Fruit fly (Drosophila melanogaster): ENCODE results near the gene CG14985.

Gene CG14985

DNA sequence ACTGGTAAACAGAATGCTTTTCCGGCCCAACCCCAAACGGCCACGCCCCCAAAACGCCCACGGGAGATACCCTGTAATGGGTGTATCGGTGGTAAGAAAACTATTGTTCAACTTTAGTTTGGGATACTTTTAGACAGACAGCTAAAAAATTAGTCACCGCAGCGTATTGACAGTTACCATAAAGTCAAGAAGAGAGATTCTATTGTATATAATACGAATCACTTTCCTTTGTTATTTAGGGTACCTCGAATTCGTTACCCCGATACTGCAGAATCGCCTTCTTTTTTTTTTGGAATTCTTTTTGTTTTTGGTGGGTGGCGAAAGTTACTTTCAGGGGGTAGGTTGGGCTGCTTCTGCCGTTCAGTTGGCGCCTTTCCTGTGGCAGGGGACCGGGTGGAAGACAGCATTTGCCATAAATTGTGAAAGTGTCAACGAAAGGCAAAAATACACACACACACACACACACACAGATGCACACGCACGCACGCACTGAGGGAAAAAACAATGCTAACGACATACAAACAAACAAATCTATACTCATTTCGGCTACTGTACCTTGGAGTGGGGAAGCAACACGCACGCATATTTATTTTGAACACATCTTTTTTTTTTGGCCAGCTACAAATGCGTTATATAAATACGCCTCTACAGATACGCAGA is 32.8 kb upstream of the CG14985 start (continued):
- TF ChIP-seq Nf-YC (tag; optimal IDR thresholded peaks at IDR 0.05) (no peak), CG9609 (GFP tag; optimal IDR thresholded peaks at IDR 0.05) (peak; percentile 41), jumu (GFP tag; optimal IDR thresholded peaks at IDR 0.05) (peak; percentile 1), so (GFP tag; IDR thresholded peaks at IDR 0.05) (peak; percentile 35; the same call in 1 of the 3 replicates), croc (GFP tag; conservative IDR thresholded peaks at IDR 0.05) (no peak), dpn (GFP tag; optimal IDR thresholded peaks at IDR 0.05) (peak; percentile 0 to 39), CG12769 (tag; optimal IDR thresholded peaks at IDR 0.05) (peak; percentile 22), otp (GFP tag; IDR thresholded peaks at IDR 0.05) (0 out of 3 replicates have a peak, but pooled peaks have one; percentile 40), Dip3 (GFP tag; optimal IDR thresholded peaks at IDR 0.05) (peak; percentile 32), Ets65A (GFP tag) (peak; percentile 92), CG11504 (tag; optimal IDR thresholded peaks at IDR 0.05) (peak; percentile 69), Mrtf (GFP tag; IDR thresholded peaks at IDR 0.05) (0 out of 3 replicates have a peak, but pooled peaks have one; percentile 13), kah (GFP tag; optimal IDR thresholded peaks at IDR 0.05) (no peak), hkb (optimal IDR thresholded peaks at IDR 0.05) (no peak), hkb (GFP tag; IDR thresholded peaks at IDR 0.05) (0 out of 2 replicates have a peak, but pooled peaks have one; percentile 24), sd (tag; optimal IDR thresholded peaks at IDR 0.05) (peak; percentile 10), CG18476 (GFP tag; optimal IDR thresholded peaks at IDR 0.05) (no peak), mam (GFP tag; optimal IDR thresholded peaks at IDR 0.05) (peak; percentile 50), pan (optimal IDR thresholded peaks at IDR 0.05) (no peak), pan (GFP tag; optimal IDR thresholded peaks at IDR 0.05 in 1 of 2, IDR thresholded peaks at IDR 0.05 in 1 of 2) (peak in 1 of 2 experiments; percentile 50), CG5180 (GFP tag; optimal IDR thresholded peaks at IDR 0.05) (peak; percentile 21), Fer2 (tag; optimal IDR thresholded peaks at IDR 0.05) (no peak), CG12659 (GFP tag; optimal IDR thresholded peaks at IDR 0.05) (peak; percentile 51), HHEX (GFP tag; optimal IDR thresholded peaks at IDR 0.05) (no peak)

DNA sequence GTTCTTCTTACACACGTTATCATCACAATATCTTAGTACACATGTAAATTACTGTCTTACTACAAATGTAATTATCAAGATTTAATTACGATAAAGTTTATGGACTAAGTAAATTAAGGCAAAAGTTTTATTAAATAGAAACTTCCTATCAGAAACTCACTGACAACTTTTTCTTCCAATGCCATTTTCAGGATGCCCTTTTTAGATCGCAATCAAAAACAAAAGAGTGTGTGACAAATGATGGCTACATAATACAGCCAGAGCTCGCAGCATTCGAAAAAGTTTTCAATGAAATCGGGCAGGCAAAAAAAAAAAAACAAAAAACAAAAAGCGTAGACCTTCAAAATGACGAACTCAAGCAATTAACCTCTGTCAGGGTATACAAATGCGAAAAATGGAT is 30.7 kb upstream of the CG14985 start, which contains the start of gene CG43915:
TSS of gene CG43915 (plus strand) at position 301 of the 400 bp plus-strand sequence.
- TF ChIP-seq Elba2 (GFP tag; optimal IDR thresholded peaks at IDR 0.05) (no peak), Jarid2 (GFP tag; optimal IDR thresholded peaks at IDR 0.05) (no peak), CG31365 (tag; optimal IDR thresholded peaks at IDR 0.05) (no peak), so (GFP tag; IDR thresholded peaks at IDR 0.05) (no peak), pho (GFP tag; optimal IDR thresholded peaks at IDR 0.05) (no peak), CG10209 (GFP tag; optimal IDR thresholded peaks at IDR 0.05) (no peak), CG6813 (GFP tag; optimal IDR thresholded peaks at IDR 0.05) (no peak), Hmx (GFP tag; optimal IDR thresholded peaks at IDR 0.05) (no peak), wdn (GFP tag; IDR thresholded peaks at IDR 0.05) (no peak), sob (GFP tag; IDR thresholded peaks at IDR 0.05) (no peak), CG5245 (GFP tag; optimal IDR thresholded peaks at IDR 0.05) (no peak)

DNA sequence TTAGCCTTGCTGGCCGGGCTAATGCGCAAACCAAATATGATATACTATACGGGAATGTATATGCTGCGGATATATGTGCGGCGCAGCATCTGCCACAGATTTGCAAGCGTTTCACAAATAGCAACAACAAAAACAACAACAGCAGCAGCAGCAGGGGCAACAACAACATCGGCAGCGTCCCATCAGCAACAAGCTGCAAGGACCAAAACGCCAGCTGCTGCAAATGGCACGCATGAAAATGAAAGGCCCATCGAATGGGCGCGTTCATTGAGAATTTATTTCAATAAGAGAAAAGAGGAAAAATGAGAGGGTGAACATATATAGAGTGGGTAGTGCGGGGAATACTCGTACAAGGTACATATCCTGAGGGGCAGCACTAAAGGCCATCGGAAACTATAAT is 26.8 kb upstream of the CG14985 start:
- TF ChIP-seq CG10274 (GFP tag; optimal IDR thresholded peaks at IDR 0.05) (no peak), grau (tag; optimal IDR thresholded peaks at IDR 0.05) (no peak), ind (GFP tag; optimal IDR thresholded peaks at IDR 0.05) (no peak), CG15011 (GFP tag; optimal IDR thresholded peaks at IDR 0.05) (no peak), klu (GFP tag; IDR thresholded peaks at IDR 0.05) (no peak), Awh (GFP tag; IDR thresholded peaks at IDR 0.05) (no peak), CG8359 (GFP tag; optimal IDR thresholded peaks at IDR 0.05; ENCODE audit: borderline replicate concordance) (no peak), pum (GFP tag; optimal IDR thresholded peaks at IDR 0.05) (no peak), CG11696 (GFP tag; IDR thresholded peaks at IDR 0.05) (no peak), ttk (GFP tag; IDR thresholded peaks at IDR 0.05) (no peak), CG30403 (GFP tag; optimal IDR thresholded peaks at IDR 0.05) (no peak), tap (tag; optimal IDR thresholded peaks at IDR 0.05) (peak; percentile 61), chif (GFP tag; optimal IDR thresholded peaks at IDR 0.05) (no peak), CG30020 (tag; optimal IDR thresholded peaks at IDR 0.05) (no peak), CG4820 (GFP tag; optimal IDR thresholded peaks at IDR 0.05) (no peak), CG18476 (GFP tag; optimal IDR thresholded peaks at IDR 0.05) (no peak), CG30431 (GFP tag; optimal IDR thresholded peaks at IDR 0.05) (no peak)

Measured in whole organism, embryonic.